Fruit fly (Drosophila melanogaster) whole organism: ENCODE results near the gene CG42577.

Experiments
- psq ChIP-seq: fragments of >200 bp; optimal IDR thresholded peaks from 2 replicates; lab custom pipeline; 2017
- usp ChIP-seq: fragments of >200 bp; optimal IDR thresholded peaks from 2 replicates; lab custom pipeline; 2017; ENCODE audit warnings: missing biosample characterization, missing genetic modification characterization, mixed read lengths

DNA sequence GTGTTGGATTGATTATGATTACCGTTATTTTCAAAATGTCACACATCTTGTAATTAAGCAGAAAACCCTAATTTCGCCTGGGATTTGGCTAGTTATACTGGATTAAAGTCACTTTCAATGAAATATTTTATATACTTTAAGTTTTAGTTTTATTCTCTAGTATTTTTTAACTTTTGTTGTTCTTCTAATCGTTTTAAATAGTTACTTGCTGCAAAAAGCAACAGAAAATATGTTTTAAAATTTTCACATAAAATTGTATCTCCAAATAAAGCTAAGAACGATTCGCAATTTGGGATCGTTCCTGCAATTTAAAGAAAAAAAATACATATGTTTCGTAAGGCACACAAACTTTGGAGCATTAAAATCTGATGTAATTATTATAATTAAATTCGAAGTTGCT is 10.6 kb downstream of the CG42577 start, which contains the start of gene Inx6:
- TF ChIP-seq usp (GFP tag; lab: Kevin White, UChicago) (no peak), psq (lab: Kevin White, UChicago) (no peak)
